Worm (Caenorhabditis elegans): Measurements from ENCODE around the gene sru-45.

The sru-45 gene

DNA sequence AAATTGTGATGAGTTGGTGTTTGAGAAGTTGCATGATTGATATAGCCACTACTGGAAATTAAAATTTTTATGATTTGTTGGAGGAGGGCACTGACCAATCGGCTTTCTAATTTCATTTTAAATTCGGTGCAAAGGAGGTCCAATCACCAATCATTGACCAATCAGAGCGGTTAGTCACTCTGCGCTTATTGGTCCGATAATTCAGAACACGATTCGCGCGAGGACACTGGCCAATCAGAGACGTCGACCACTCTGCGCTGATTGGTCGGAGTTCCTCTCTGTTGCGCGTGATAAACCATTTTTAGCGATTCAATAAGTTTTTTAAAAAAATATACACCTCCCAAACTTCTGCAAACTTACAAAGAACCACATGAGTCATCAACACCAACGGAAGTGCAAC is 34.1 kb downstream of the sru-45 start:
- TF ChIP-seq tbx-11 (GFP tag; IDR thresholded peaks at IDR 0.05): no peak
- TF ChIP-seq ceh-36 (tag; optimal IDR thresholded peaks at IDR 0.05): no peak
- no peak for TF ChIP-seq ceh-13 (GFP tag; optimal IDR thresholded peaks at IDR 0.05)
- no peak for TF ChIP-seq flt-1 (GFP tag; IDR thresholded peaks at IDR 0.05)
- TF ChIP-seq hnd-1 (tag; optimal IDR thresholded peaks at IDR 0.05): no peak
- no peak for TF ChIP-seq hmg-4 (GFP tag; optimal IDR thresholded peaks at IDR 0.05)
- TF ChIP-seq F13C5.2 (tag; optimal IDR thresholded peaks at IDR 0.05): no peak
- TF ChIP-seq pes-1 (GFP tag; IDR thresholded peaks at IDR 0.05): no peak
- no peak for TF ChIP-seq aly-1 (tag; optimal IDR thresholded peaks at IDR 0.05)
- no peak for TF ChIP-seq scrt-1 (GFP tag; IDR thresholded peaks at IDR 0.05)
- no peak for TF ChIP-seq ama-1 (optimal IDR thresholded peaks at IDR 0.05)
- no peak for TF ChIP-seq ets-7 (tag; optimal IDR thresholded peaks at IDR 0.05)
- no peak for TF ChIP-seq tbx-37 (GFP tag; conservative IDR thresholded peaks at IDR 0.05)

DNA sequence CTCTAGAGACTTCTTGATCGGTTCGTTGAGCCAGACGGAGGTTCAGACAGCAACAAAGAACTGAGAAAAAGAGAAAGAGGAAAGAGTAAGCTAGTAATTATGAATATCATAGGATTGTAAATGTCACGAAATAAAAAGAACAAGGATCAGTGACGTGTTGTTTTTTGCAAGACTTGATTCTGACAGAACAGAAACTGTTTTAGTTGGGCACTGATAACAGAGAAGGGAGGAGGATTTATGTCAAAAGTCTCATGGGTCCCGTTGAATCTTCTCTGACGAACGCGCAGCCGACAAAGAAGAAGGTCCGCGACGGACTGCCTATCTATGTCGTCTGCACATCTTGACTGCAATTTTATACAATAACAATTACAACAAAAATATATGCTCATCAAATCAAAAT is 34.9 kb downstream of the sru-45 start, which contains the start of gene T03E6.9:
Gene T03E6.9, minus strand, starts transcription at position 101 of the 400 bp plus-strand sequence.
- TF ChIP-seq ets-7 (tag; optimal IDR thresholded peaks at IDR 0.05): no peak
- TF ChIP-seq B0310.2 (tag; optimal IDR thresholded peaks at IDR 0.05): no peak
- TF ChIP-seq hmg-4 (GFP tag; optimal IDR thresholded peaks at IDR 0.05): no peak
- no peak for TF ChIP-seq sea-1 (GFP tag; conservative IDR thresholded peaks at IDR 0.05)
- no peak for TF ChIP-seq aly-1 (tag; optimal IDR thresholded peaks at IDR 0.05)
- TF ChIP-seq ceh-13 (GFP tag; optimal IDR thresholded peaks at IDR 0.05): no peak
- TF ChIP-seq ceh-36 (tag; optimal IDR thresholded peaks at IDR 0.05): no peak
- TF ChIP-seq F13C5.2 (tag; optimal IDR thresholded peaks at IDR 0.05): no peak
- no peak for TF ChIP-seq flt-1 (GFP tag; IDR thresholded peaks at IDR 0.05)
- TF ChIP-seq scrt-1 (GFP tag; IDR thresholded peaks at IDR 0.05): no peak
- no peak for TF ChIP-seq tbx-11 (GFP tag; IDR thresholded peaks at IDR 0.05)
- TF ChIP-seq pes-1 (GFP tag; IDR thresholded peaks at IDR 0.05): no peak
- no peak for TF ChIP-seq ama-1 (optimal IDR thresholded peaks at IDR 0.05)
- TF ChIP-seq hmbx-1 (tag; optimal IDR thresholded peaks at IDR 0.05): no peak
- TF ChIP-seq tra-4 (tag; optimal IDR thresholded peaks at IDR 0.05): no peak
- TF ChIP-seq hnd-1 (tag; optimal IDR thresholded peaks at IDR 0.05): no peak
- TF ChIP-seq tbx-37 (GFP tag; conservative IDR thresholded peaks at IDR 0.05): no peak

DNA sequence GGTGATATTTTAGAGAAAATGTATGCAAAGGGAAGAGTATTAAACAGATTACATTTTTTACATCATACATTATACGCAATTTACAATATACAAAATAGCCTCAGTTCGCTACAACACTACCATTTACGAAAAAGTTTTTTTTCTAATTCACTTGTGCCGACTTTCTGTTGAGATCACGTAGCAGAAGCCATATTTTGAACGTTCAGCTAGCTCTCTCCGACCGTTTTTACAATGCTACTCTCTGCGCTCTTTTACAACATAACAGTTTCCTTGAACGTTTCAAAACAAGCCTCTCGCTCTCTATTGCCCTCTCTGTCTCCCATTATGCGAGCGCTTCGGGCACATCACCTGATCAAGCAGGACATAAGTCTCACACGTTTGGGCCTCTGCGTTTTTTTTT is 37.4 kb downstream of the sru-45 start, which contains the start of gene T03E6.8:
Gene T03E6.8, minus strand, starts transcription at position 101 of the 400 bp plus-strand sequence.
- TF ChIP-seq flt-1 (GFP tag; IDR thresholded peaks at IDR 0.05) (no peak), ceh-13 (GFP tag; optimal IDR thresholded peaks at IDR 0.05) (no peak), tbx-37 (GFP tag; conservative IDR thresholded peaks at IDR 0.05) (no peak)

DNA sequence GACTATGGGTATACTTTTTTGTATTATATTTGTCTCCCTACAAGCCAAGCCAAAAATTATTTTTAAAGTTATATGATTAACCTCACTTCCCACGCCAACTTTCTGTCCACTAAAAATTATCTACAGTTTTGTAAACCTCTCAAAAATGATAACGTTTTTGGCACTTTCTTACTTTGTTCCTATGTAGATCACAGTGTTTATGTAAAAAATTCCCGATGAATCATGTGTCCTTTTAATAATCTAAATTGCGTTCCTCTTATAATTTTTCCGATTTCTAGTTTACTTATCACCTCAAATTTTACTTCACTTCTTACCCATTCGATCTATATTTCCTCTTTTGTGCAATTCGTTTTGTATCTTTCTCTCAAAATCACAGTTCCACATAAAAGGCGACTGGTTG is 38.6 kb downstream of the sru-45 start:
- TF ChIP-seq tra-4 (tag; optimal IDR thresholded peaks at IDR 0.05): no peak
- no peak for TF ChIP-seq ama-1 (optimal IDR thresholded peaks at IDR 0.05)
- TF ChIP-seq F13C5.2 (tag; optimal IDR thresholded peaks at IDR 0.05): no peak
- no peak for TF ChIP-seq hnd-1 (tag; optimal IDR thresholded peaks at IDR 0.05)
- TF ChIP-seq ets-7 (tag; optimal IDR thresholded peaks at IDR 0.05): no peak
- TF ChIP-seq tbx-37 (GFP tag; conservative IDR thresholded peaks at IDR 0.05): no peak
- TF ChIP-seq tbx-11 (GFP tag; IDR thresholded peaks at IDR 0.05): no peak
- no peak for TF ChIP-seq ceh-36 (tag; optimal IDR thresholded peaks at IDR 0.05)
- TF ChIP-seq aly-1 (tag; optimal IDR thresholded peaks at IDR 0.05): no peak
- no peak for TF ChIP-seq flt-1 (GFP tag; IDR thresholded peaks at IDR 0.05)
- no peak for TF ChIP-seq pes-1 (GFP tag; IDR thresholded peaks at IDR 0.05)
- TF ChIP-seq ceh-13 (GFP tag; optimal IDR thresholded peaks at IDR 0.05): no peak
- no peak for TF ChIP-seq B0310.2 (tag; optimal IDR thresholded peaks at IDR 0.05)
- TF ChIP-seq hmbx-1 (tag; optimal IDR thresholded peaks at IDR 0.05): no peak
- TF ChIP-seq scrt-1 (GFP tag; IDR thresholded peaks at IDR 0.05): no peak
- TF ChIP-seq hmg-4 (GFP tag; optimal IDR thresholded peaks at IDR 0.05): no peak
- no peak for TF ChIP-seq sea-1 (GFP tag; conservative IDR thresholded peaks at IDR 0.05)

DNA sequence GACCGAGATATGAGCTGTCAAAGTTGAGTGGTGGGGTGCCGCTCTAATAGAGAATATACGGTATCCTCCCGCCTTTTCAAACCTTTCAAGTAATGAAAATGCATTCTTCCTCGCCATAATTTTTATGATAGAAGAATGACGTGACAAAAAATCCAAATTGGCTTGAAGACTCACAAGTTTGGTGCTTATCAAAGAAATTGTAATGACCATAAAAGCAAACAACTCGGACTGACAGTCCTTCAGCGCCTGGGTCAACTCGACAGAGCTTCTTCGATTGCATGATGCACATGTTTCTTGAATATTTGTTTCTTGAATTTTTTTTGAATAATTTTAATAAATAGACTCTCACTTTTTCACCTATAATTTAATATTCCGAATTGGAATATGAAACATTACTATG is 39.7 kb downstream of the sru-45 start:
- TF ChIP-seq pes-1 (GFP tag; IDR thresholded peaks at IDR 0.05) (no peak), tbx-37 (GFP tag; conservative IDR thresholded peaks at IDR 0.05) (no peak), ceh-13 (GFP tag; optimal IDR thresholded peaks at IDR 0.05) (no peak), F13C5.2 (tag; optimal IDR thresholded peaks at IDR 0.05) (no peak), sea-1 (GFP tag; conservative IDR thresholded peaks at IDR 0.05) (no peak), B0310.2 (tag; optimal IDR thresholded peaks at IDR 0.05) (no peak), ama-1 (optimal IDR thresholded peaks at IDR 0.05) (no peak), aly-1 (tag; optimal IDR thresholded peaks at IDR 0.05) (no peak)

DNA sequence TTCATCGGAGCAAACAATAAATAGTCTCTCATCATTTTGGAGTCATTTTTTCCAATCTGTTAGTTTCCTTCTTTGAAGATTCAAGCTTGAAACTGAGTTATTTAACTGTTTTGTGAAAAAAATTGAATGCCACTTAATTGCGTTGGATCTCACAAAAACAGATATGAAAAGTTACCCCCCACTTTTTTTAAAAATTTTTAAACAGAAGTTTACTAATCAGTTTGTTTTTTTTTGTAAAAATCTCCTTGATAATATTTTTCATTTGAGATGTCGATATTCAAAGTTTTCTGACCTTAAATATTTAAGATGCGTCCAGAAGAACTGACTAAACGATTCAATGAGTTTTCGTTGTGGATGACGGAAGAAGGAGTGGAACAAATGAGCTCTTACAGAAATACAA is 40.6 kb downstream of the sru-45 start, which contains the start of gene Y32B12C.1:
Gene Y32B12C.1, plus strand, starts transcription at position 301 of the 400 bp plus-strand sequence.
- TF ChIP-seq tra-4 (tag; optimal IDR thresholded peaks at IDR 0.05) (no peak), ets-7 (tag; optimal IDR thresholded peaks at IDR 0.05) (no peak)

DNA sequence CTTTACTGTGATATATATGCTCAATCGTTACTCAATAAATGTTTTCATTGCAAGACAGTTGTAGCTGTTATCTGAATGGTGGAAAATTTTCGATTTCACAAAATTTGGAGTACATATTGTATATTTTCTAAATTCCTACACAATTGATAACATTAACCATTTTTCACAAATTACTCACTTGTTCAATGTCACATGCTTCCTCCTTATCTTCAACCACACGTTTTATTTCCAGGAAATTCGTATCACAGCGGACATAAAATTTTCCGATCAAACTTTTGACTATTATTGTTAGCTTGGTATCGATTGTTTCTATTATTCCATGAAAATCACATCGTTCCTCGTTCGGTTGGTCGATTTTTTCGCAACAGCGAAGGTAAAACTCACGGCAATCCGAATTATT is 42.7 kb downstream of the sru-45 start:
- no peak for TF ChIP-seq flt-1 (GFP tag; IDR thresholded peaks at IDR 0.05)
- no peak for TF ChIP-seq hnd-1 (tag; optimal IDR thresholded peaks at IDR 0.05)
- no peak for TF ChIP-seq tbx-37 (GFP tag; conservative IDR thresholded peaks at IDR 0.05)
- no peak for TF ChIP-seq hmg-4 (GFP tag; optimal IDR thresholded peaks at IDR 0.05)
- no peak for TF ChIP-seq scrt-1 (GFP tag; IDR thresholded peaks at IDR 0.05)
- no peak for TF ChIP-seq sea-1 (GFP tag; conservative IDR thresholded peaks at IDR 0.05)
- no peak for TF ChIP-seq B0310.2 (tag; optimal IDR thresholded peaks at IDR 0.05)
- no peak for TF ChIP-seq ets-7 (tag; optimal IDR thresholded peaks at IDR 0.05)
- no peak for TF ChIP-seq pes-1 (GFP tag; IDR thresholded peaks at IDR 0.05)
- TF ChIP-seq tbx-11 (GFP tag; IDR thresholded peaks at IDR 0.05): no peak

DNA sequence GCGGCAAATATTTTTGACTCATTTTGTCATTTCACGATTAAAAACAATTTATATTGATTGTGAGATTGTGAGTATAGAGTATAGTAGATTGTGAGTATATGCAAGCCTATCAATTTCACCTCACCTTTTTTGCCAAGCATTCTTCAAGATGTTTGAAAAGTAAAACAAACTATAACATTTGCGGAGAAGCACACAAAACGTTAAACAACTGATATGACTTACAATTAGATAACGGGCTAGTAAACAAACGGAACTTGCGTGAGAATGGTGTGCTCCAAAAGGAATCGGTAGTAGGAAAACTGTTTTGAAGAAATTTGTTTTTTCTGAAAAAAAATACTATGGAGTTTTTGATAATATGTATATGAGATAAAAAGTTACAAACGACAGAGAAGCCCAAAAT is 44.4 kb downstream of the sru-45 start:
- TF ChIP-seq pes-1 (GFP tag; IDR thresholded peaks at IDR 0.05) (no peak), scrt-1 (GFP tag; IDR thresholded peaks at IDR 0.05) (no peak), tra-4 (tag; optimal IDR thresholded peaks at IDR 0.05) (no peak), ama-1 (optimal IDR thresholded peaks at IDR 0.05) (no peak), F13C5.2 (tag; optimal IDR thresholded peaks at IDR 0.05) (no peak), ceh-13 (GFP tag; optimal IDR thresholded peaks at IDR 0.05) (no peak), ets-7 (tag; optimal IDR thresholded peaks at IDR 0.05) (no peak), ceh-36 (tag; optimal IDR thresholded peaks at IDR 0.05) (no peak), hmg-4 (GFP tag; optimal IDR thresholded peaks at IDR 0.05) (no peak), tbx-11 (GFP tag; IDR thresholded peaks at IDR 0.05) (no peak), sea-1 (GFP tag; conservative IDR thresholded peaks at IDR 0.05) (no peak), B0310.2 (tag; optimal IDR thresholded peaks at IDR 0.05) (no peak), hnd-1 (tag; optimal IDR thresholded peaks at IDR 0.05) (no peak), aly-1 (tag; optimal IDR thresholded peaks at IDR 0.05) (no peak), flt-1 (GFP tag; IDR thresholded peaks at IDR 0.05) (no peak), tbx-37 (GFP tag; conservative IDR thresholded peaks at IDR 0.05) (no peak)

All from whole organism, early embryonic.